Fruit fly (Drosophila melanogaster): ENCODE data around the gene indra.

The indra gene

DNA sequence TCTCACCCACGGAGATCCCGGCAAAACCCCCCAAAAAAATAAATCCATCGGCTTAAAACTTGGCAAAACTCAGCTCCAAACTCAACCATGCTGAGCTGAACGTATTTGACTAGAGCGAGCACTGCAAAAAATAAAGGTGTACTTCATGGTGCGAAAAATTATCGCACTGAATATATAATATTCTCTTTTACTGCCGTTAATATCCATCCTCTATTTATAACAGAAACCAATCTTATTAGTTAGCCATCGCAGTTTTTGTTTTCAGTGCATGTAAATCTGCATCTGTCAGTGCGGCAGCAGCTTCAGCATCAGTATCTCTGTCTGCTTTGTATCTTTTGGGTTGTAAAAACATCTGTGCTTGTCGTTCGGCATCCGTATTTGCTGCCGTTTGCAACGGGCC is 28.7 kb upstream of the indra start (continued):
- TF ChIP-seq wek (GFP tag; optimal IDR thresholded peaks at IDR 0.05) = no peak
- TF ChIP-seq scrt (GFP tag; optimal IDR thresholded peaks at IDR 0.05) = no peak
- no peak for TF ChIP-seq CG15011 (GFP tag; optimal IDR thresholded peaks at IDR 0.05)
- TF ChIP-seq CG4854 (GFP tag; optimal IDR thresholded peaks at IDR 0.05) = no peak
- TF ChIP-seq CG3847 (GFP tag; IDR thresholded peaks at IDR 0.05) = no peak
- TF ChIP-seq en (GFP tag; optimal IDR thresholded peaks at IDR 0.05) = no peak
- TF ChIP-seq CG2129 (GFP tag; IDR thresholded peaks at IDR 0.05; ENCODE audit: partially characterized antibody) = no peak
- TF ChIP-seq fru (optimal IDR thresholded peaks at IDR 0.05) = no peak
- TF ChIP-seq hbn (GFP tag; IDR thresholded peaks at IDR 0.05; ENCODE audit: partially characterized antibody) = no peak
- TF ChIP-seq dysf (GFP tag; IDR thresholded peaks at IDR 0.05) = no peak; the same call in 2 of the 3 replicates
- no peak for TF ChIP-seq Nf-YC (tag; optimal IDR thresholded peaks at IDR 0.05)
- no peak for TF ChIP-seq Nf-YA (GFP tag; IDR thresholded peaks at IDR 0.05)
- no peak for TF ChIP-seq CG10959 (GFP tag; IDR thresholded peaks at IDR 0.05)
- TF ChIP-seq az2 (GFP tag; optimal IDR thresholded peaks at IDR 0.05) = peak; percentile 36
- no peak for TF ChIP-seq Camta (GFP tag; optimal IDR thresholded peaks at IDR 0.05)
- TF ChIP-seq Awh (GFP tag; IDR thresholded peaks at IDR 0.05) = no peak
- TF ChIP-seq Mrtf (GFP tag; IDR thresholded peaks at IDR 0.05) = no peak
- no peak for TF ChIP-seq Jarid2 (GFP tag; optimal IDR thresholded peaks at IDR 0.05)
- TF ChIP-seq nerfin-2 (GFP tag; IDR thresholded peaks at IDR 0.05; ENCODE audit: partially characterized antibody) = no peak
- no peak for TF ChIP-seq Optix (GFP tag; IDR thresholded peaks at IDR 0.05)
- no peak for TF ChIP-seq caup (GFP tag; optimal IDR thresholded peaks at IDR 0.05; ENCODE audit: severe bottlenecking)
- TF ChIP-seq otp (GFP tag; IDR thresholded peaks at IDR 0.05) = 0 out of 3 replicates have a peak, but pooled peaks have one; percentile 46
- no peak for TF ChIP-seq z (GFP tag; IDR thresholded peaks at IDR 0.05)
- no peak for TF ChIP-seq CG16813 (GFP tag; IDR thresholded peaks at IDR 0.05; ENCODE audit: partially characterized antibody)
- TF ChIP-seq amos (GFP tag; IDR thresholded peaks at IDR 0.05; ENCODE audit: partially characterized antibody) = no peak
- TF ChIP-seq BEAF-32 (GFP tag; optimal IDR thresholded peaks at IDR 0.05) = no peak
- TF ChIP-seq Hr78 (GFP tag; optimal IDR thresholded peaks at IDR 0.05) = no peak
- TF ChIP-seq Fer3 (tag; optimal IDR thresholded peaks at IDR 0.05) = no peak
- TF ChIP-seq ci (GFP tag; IDR thresholded peaks at IDR 0.05) = peak; percentile 44; the same call in 1 of the 3 replicates
- no peak for TF ChIP-seq D (optimal IDR thresholded peaks at IDR 0.05)
- no peak for TF ChIP-seq D (GFP tag; optimal IDR thresholded peaks at IDR 0.05)
- no peak for TF ChIP-seq CG2202 (tag; optimal IDR thresholded peaks at IDR 0.05)
- peak; percentile 51 for TF ChIP-seq Drgx (GFP tag; IDR thresholded peaks at IDR 0.05)
- no peak for TF ChIP-seq gcm2 (GFP tag; optimal IDR thresholded peaks at IDR 0.05)
- no peak for TF ChIP-seq CG10274 (GFP tag; optimal IDR thresholded peaks at IDR 0.05)
- no peak for TF ChIP-seq bcd (GFP tag; optimal IDR thresholded peaks at IDR 0.05)
- TF ChIP-seq Asciz (GFP tag; optimal IDR thresholded peaks at IDR 0.05) = no peak
- TF ChIP-seq sc (optimal IDR thresholded peaks at IDR 0.05) = no peak
- no peak for TF ChIP-seq sc (GFP tag; optimal IDR thresholded peaks at IDR 0.05)
- TF ChIP-seq sna (GFP tag; IDR thresholded peaks at IDR 0.05; ENCODE audit: partially characterized antibody) = no peak
- no peak for TF ChIP-seq Dip2 (GFP tag; IDR thresholded peaks at IDR 0.05)
- TF ChIP-seq Dfd (GFP tag; optimal IDR thresholded peaks at IDR 0.05) = no peak
- no peak for TF ChIP-seq gt (GFP tag; IDR thresholded peaks at IDR 0.05)
- no peak for TF ChIP-seq gfzf (GFP tag; optimal IDR thresholded peaks at IDR 0.05)
- no peak for TF ChIP-seq HLH54F (GFP tag; optimal IDR thresholded peaks at IDR 0.05)
- 0 out of 2 replicates have a peak, but pooled peaks have one; percentile 35 for TF ChIP-seq aop (GFP tag; IDR thresholded peaks at IDR 0.05)
- TF ChIP-seq chm (GFP tag; IDR thresholded peaks at IDR 0.05) = no peak
- TF ChIP-seq Deaf1 (tag; optimal IDR thresholded peaks at IDR 0.05) = no peak
- peak; percentile 9 for TF ChIP-seq chn (GFP tag; optimal IDR thresholded peaks at IDR 0.05)
- TF ChIP-seq gce (GFP tag; IDR thresholded peaks at IDR 0.05) = no peak
- no peak for TF ChIP-seq CG4617 (GFP tag; optimal IDR thresholded peaks at IDR 0.05; ENCODE audit: borderline replicate concordance)
- peak; percentile 32 for TF ChIP-seq CG10979 (tag; optimal IDR thresholded peaks at IDR 0.05)

Data from whole organism, embryonic.